Worm (Caenorhabditis elegans) whole organism, L4 larva: ENCODE results near the gene T28A8.3.

Source experiments
- ZK546.5 ChIP-seq, 2 experiments: sonication (generic microtip); optimal IDR thresholded peaks; 2 replicates each; lab custom pipeline; 2017; ENCODE audit warnings: missing biosample characterization in 2 of 2, missing genetic modification characterization in 2 of 2
- lin-39 ChIP-seq: fragments of 150-350 bp; optimal IDR thresholded peaks from 2 replicates; lab custom pipeline; 2014; ENCODE audit warnings: missing biosample characterization, missing genetic modification reagents, missing genetic modification characterization
- nhr-28 ChIP-seq: fragments of 150-350 bp; optimal IDR thresholded peaks from 2 replicates; lab custom pipeline; 2014; ENCODE audit warnings: missing biosample characterization, missing genetic modification characterization

ce11 chrIII:13503379-13503778, 2.4 kb upstream of the T28A8.3 start, which contains the start of gene T28A8.4:
- TF ChIP-seq lin-39 (tag; lab: Kevin White, UChicago) (no peak), nhr-28 (tag; lab: Kevin White, UChicago) (no peak), ZK546.5 (tag; optimal IDR thresholded peaks at IDR 0.05; lab: Kevin White, UChicago) (no peak)
